Fruit fly (Drosophila melanogaster): ENCODE data around the gene CG42834.

DNA sequence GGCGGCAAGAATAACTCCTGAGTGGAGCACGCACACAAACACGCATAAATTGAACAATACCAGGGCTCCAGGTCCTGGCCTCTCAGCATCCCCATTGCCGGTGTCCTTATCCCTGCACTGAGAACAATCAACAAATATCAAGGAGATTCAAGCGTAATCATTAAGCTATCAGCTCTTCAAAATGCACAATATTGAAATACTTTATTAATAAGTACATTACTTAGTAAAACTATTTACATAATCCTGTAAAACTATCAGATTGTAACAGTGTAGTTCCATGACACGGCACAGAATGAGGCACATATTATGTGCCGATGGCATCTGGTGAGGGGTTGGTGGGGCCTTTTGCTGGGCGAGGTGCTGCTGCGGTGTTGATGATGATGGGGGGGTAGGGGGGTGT is 47.5 kb upstream of the CG42834 start:
- TF ChIP-seq cic (GFP tag; optimal IDR thresholded peaks at IDR 0.05) (no peak), CG7101 (tag; optimal IDR thresholded peaks at IDR 0.05) (no peak), Crg-1 (GFP tag; optimal IDR thresholded peaks at IDR 0.05) (no peak), CG7045 (GFP tag; optimal IDR thresholded peaks at IDR 0.05) (no peak)

Measured in whole organism, adult.